Worm (Caenorhabditis elegans): ENCODE results near the gene Y45F10D.15.
"Not testable (repeated sequence)": the region's sequence is repeated elsewhere in the genome, so short reads cannot be mapped to it uniquely, and the experiment has no call there.

Y45F10D.15 gene

ce11 chrIV:13820862-13821261 is at the start of gene Y45F10D.15:
Gene Y45F10D.15, minus strand, starts transcription at chrIV:13820962.
- no peak for TF ChIP-seq zfp-3 (GFP tag; conservative IDR thresholded peaks at IDR 0.05)

ce11 chrIV:13870085-13870484 is 49.3 kb upstream of the Y45F10D.15 start:
- TF ChIP-seq dmd-6 (GFP tag; IDR thresholded peaks at IDR 0.05) (no peak), pqm-1 (tag; optimal IDR thresholded peaks at IDR 0.05) (no peak), snpc-1.2 (GFP tag; IDR thresholded peaks at IDR 0.05) (peak; percentile 96), ZK337.2 (GFP tag; IDR thresholded peaks at IDR 0.05) (no peak), ceh-44 (GFP tag; IDR thresholded peaks at IDR 0.05) (no peak), ctbp-1 (GFP tag; IDR thresholded peaks at IDR 0.05) (no peak), nhr-41 (GFP tag; IDR thresholded peaks at IDR 0.05) (no peak), nhr-6 (tag; optimal IDR thresholded peaks at IDR 0.05) (no peak), dmd-8 (GFP tag; IDR thresholded peaks at IDR 0.05) (no peak), nhr-102 (tag; optimal IDR thresholded peaks at IDR 0.05) (no peak), lin-39 (tag; optimal IDR thresholded peaks at IDR 0.05) (no peak), egl-43 (GFP tag; IDR thresholded peaks at IDR 0.05) (no peak), hif-1 (tag; optimal IDR thresholded peaks at IDR 0.05) (no peak), lin-38 (GFP tag; IDR thresholded peaks at IDR 0.05) (no peak), mdt-29 (GFP tag; IDR thresholded peaks at IDR 0.05) (0 out of 2 replicates have a peak, but pooled peaks have one; percentile 15), D1046.2 (GFP tag; IDR thresholded peaks at IDR 0.05) (no peak)

- TF ChIP-seq madf-5 (GFP tag; IDR thresholded peaks at IDR 0.05) (no peak), ceh-82 (tag; optimal IDR thresholded peaks at IDR 0.05) (no peak), mes-2 (tag; optimal IDR thresholded peaks at IDR 0.05; ENCODE audit: poor library complexity, severe bottlenecking) (no peak), hif-1 (tag; optimal IDR thresholded peaks at IDR 0.05) (no peak), F26F4.8 (GFP tag; conservative IDR thresholded peaks at IDR 0.05) (no peak), ZK546.5 (tag; optimal IDR thresholded peaks at IDR 0.05) (no peak), mdt-29 (GFP tag; IDR thresholded peaks at IDR 0.05) (no peak), unc-39 (tag; optimal IDR thresholded peaks at IDR 0.05) (no peak), jun-1 (tag; optimal IDR thresholded peaks at IDR 0.05) (no peak), mxl-3 (GFP tag; optimal IDR thresholded peaks at IDR 0.05) (no peak)
Measured at ce11 chrIV:13866754-13867153, 46.0 kb upstream of the Y45F10D.15 start, which contains the start of gene B0513.90. Gene B0513.90, plus strand, starts transcription at chrIV:13867054.

- TF ChIP-seq pha-4 (GFP tag; IDR thresholded peaks at IDR 0.05) (no peak), pha-4 (tag; optimal IDR thresholded peaks at IDR 0.05) (peak; percentile 91), daf-19 (GFP tag; conservative IDR thresholded peaks at IDR 0.05) (no peak), nhr-28 (tag; optimal IDR thresholded peaks at IDR 0.05) (peak; percentile 76)
Measured at ce11 chrIV:13865172-13865571, 44.4 kb upstream of the Y45F10D.15 start, which contains the start of gene vamp-8. Gene vamp-8, minus strand, starts transcription at chrIV:13865196.

ce11 chrIV:13862003-13862402 is 41.2 kb upstream of the Y45F10D.15 start:
- TF ChIP-seq snpc-1.2 (GFP tag; IDR thresholded peaks at IDR 0.05) (peak; percentile 81), lin-1 (GFP tag; IDR thresholded peaks at IDR 0.05) (peak; percentile 51; the same call in 1 of the 2 replicates), mdt-29 (GFP tag; IDR thresholded peaks at IDR 0.05) (peak; percentile 55), pha-4 (GFP tag; IDR thresholded peaks at IDR 0.05) (0 out of 2 replicates have a peak, but pooled peaks have one; percentile 28), lin-38 (GFP tag; IDR thresholded peaks at IDR 0.05) (peak; percentile 38; the same call in 1 of the 2 replicates)
- TF ChIP-seq pha-4 (tag; optimal IDR thresholded peaks at IDR 0.05), result not testable (repeated sequence)

- TF ChIP-seq daf-19 (GFP tag; conservative IDR thresholded peaks at IDR 0.05) (no peak), nhr-42 (GFP tag; IDR thresholded peaks at IDR 0.05) (no peak), ZK546.5 (tag; optimal IDR thresholded peaks at IDR 0.05) (no peak), nhr-76 (tag; optimal IDR thresholded peaks at IDR 0.05) (no peak), lin-13 (GFP tag; optimal IDR thresholded peaks at IDR 0.05) (no peak), hlh-30 (tag; optimal IDR thresholded peaks at IDR 0.05; ENCODE audit: insufficient read depth) (no peak), dve-1 (tag; optimal IDR thresholded peaks at IDR 0.05; ENCODE audit: insufficient read depth) (no peak), dmd-8 (GFP tag; IDR thresholded peaks at IDR 0.05) (no peak), jun-1 (tag; optimal IDR thresholded peaks at IDR 0.05) (no peak), nhr-6 (tag; optimal IDR thresholded peaks at IDR 0.05) (no peak), tra-1 (GFP tag; IDR thresholded peaks at IDR 0.05) (no peak), saeg-2 (GFP tag; IDR thresholded peaks at IDR 0.05) (no peak), ceh-82 (tag; optimal IDR thresholded peaks at IDR 0.05) (no peak), mdl-1 (tag; optimal IDR thresholded peaks at IDR 0.05) (no peak), ztf-7 (tag; optimal IDR thresholded peaks at IDR 0.05) (no peak), egl-43 (GFP tag; IDR thresholded peaks at IDR 0.05) (no peak), arid-1 (GFP tag; conservative IDR thresholded peaks at IDR 0.05) (no peak), nhr-25 (tag; optimal IDR thresholded peaks at IDR 0.05; ENCODE audit: borderline replicate concordance, insufficient read depth) (no peak)
Measured at ce11 chrIV:13860459-13860858, 39.7 kb upstream of the Y45F10D.15 start.

All from whole organism, L4 larva.